Fruit fly (Drosophila melanogaster) whole organism, embryonic: ENCODE data around the gene Srr.

ENCODE experiments used
- ATbp ChIP-seq: fragments of 200-800 bp; sonication (Bioruptor generic); optimal IDR thresholded peaks from 2 replicates; lab custom pipeline; 2017; ENCODE audit warnings: missing biosample characterization, mild to moderate bottlenecking, missing genetic modification characterization, missing genetic modification reagents
- C15 ChIP-seq: fragments of 200-800 bp; sonication (Bioruptor generic); IDR thresholded peaks from 3 replicates; pipeline ENCODE4 v1.3.6; 2022; ENCODE audit warnings: missing biosample characterization, missing genetic modification characterization
- CG10147 ChIP-seq: fragments of 200-800 bp; sonication (Bioruptor generic); optimal IDR thresholded peaks from 2 replicates; lab custom pipeline; 2019; ENCODE audit warnings: missing biosample characterization, mild to moderate bottlenecking, missing genetic modification characterization, moderate library complexity
- CG1024 ChIP-seq: fragments of 200-800 bp; sonication (Bioruptor generic); IDR thresholded peaks from 2 replicates; pipeline ENCODE4 v1.3.6; 2022; ENCODE audit warnings: missing biosample characterization, missing genetic modification characterization
- CG10431 ChIP-seq: fragments of 200-800 bp; sonication (Bioruptor generic); optimal IDR thresholded peaks from 3 replicates; lab custom pipeline; 2018; ENCODE audit warnings: missing biosample characterization, mild to moderate bottlenecking, missing genetic modification characterization
- CG10543 ChIP-seq: fragments of 200-800 bp; sonication (Bioruptor generic); optimal IDR thresholded peaks from 3 replicates; lab custom pipeline; 2017; ENCODE audit warnings: missing biosample characterization, mild to moderate bottlenecking, missing genetic modification characterization, moderate library complexity
- CG11456 ChIP-seq: fragments of 200-800 bp; sonication (Bioruptor generic); IDR thresholded peaks from 3 replicates; pipeline ENCODE4 v1.3.6; 2022; ENCODE audit warnings: missing biosample characterization, missing genetic modification characterization
- CG12155 ChIP-seq: fragments of 200-800 bp; sonication (Bioruptor generic); optimal IDR thresholded peaks from 3 replicates; lab custom pipeline; 2016; ENCODE audit warnings: missing biosample characterization, missing genetic modification characterization
- CG12391 ChIP-seq: fragments of 200-800 bp; sonication (Bioruptor generic); optimal IDR thresholded peaks from 3 replicates; lab custom pipeline; 2018; ENCODE audit warnings: missing biosample characterization, mild to moderate bottlenecking, missing genetic modification characterization, moderate library complexity
- CG12769 ChIP-seq: fragments of 200-800 bp; sonication (Bioruptor generic); optimal IDR thresholded peaks from 2 replicates; lab custom pipeline; 2019; ENCODE audit warnings: missing biosample characterization, mild to moderate bottlenecking, missing genetic modification characterization, moderate library complexity
- CG14050 ChIP-seq: fragments of 200-800 bp; sonication (Bioruptor generic); IDR thresholded peaks from 3 replicates; pipeline ENCODE4 v1.3.6; 2022; ENCODE audit warnings: missing biosample characterization, missing genetic modification characterization
- CG14965 ChIP-seq: fragments of 200-800 bp; sonication (Bioruptor generic); optimal IDR thresholded peaks from 2 replicates; lab custom pipeline; 2016; ENCODE audit warnings: missing biosample characterization, missing genetic modification characterization, borderline replicate concordance
- CG1602 ChIP-seq: fragments of 200-800 bp; sonication (Bioruptor generic); optimal IDR thresholded peaks from 3 replicates; lab custom pipeline; 2016; ENCODE audit warnings: missing biosample characterization, missing genetic modification characterization
- CG2202 ChIP-seq: fragments of 200-800 bp; sonication (Bioruptor generic); optimal IDR thresholded peaks from 2 replicates; lab custom pipeline; 2018; ENCODE audit warnings: missing biosample characterization, mild to moderate bottlenecking, missing genetic modification characterization
- CG2712 ChIP-seq: fragments of 200-800 bp; optimal IDR thresholded peaks from 3 replicates; lab custom pipeline; 2019; ENCODE audit warnings: missing biosample characterization, mild to moderate bottlenecking, missing genetic modification characterization, moderate library complexity
- CG3847 ChIP-seq: fragments of 200-800 bp; sonication (Bioruptor generic); IDR thresholded peaks from 2 replicates; pipeline ENCODE4 v1.3.6; 2022; ENCODE audit warnings: missing biosample characterization, missing genetic modification characterization
- CG4617 ChIP-seq: fragments of 200-800 bp; sonication (Bioruptor generic); optimal IDR thresholded peaks from 3 replicates; lab custom pipeline; 2016; ENCODE audit warnings: missing biosample characterization, missing genetic modification characterization, borderline replicate concordance
- CG9609 ChIP-seq: fragments of 200-800 bp; sonication (Bioruptor generic); optimal IDR thresholded peaks from 3 replicates; lab custom pipeline; 2016; ENCODE audit warnings: missing biosample characterization, missing genetic modification characterization
- CTCF ChIP-seq: fragments of 200-800 bp; sonication (Bioruptor generic); optimal IDR thresholded peaks from 2 replicates; lab custom pipeline; 2017; ENCODE audit warnings: missing biosample characterization, mild to moderate bottlenecking, missing genetic modification characterization, moderate library complexity
- Dip3 ChIP-seq: fragments of 200-800 bp; sonication (Bioruptor generic); optimal IDR thresholded peaks from 3 replicates; lab custom pipeline; 2016; ENCODE audit warnings: missing biosample characterization, missing genetic modification characterization
- Dp ChIP-seq: fragments of 200-800 bp; sonication (Bioruptor generic); optimal IDR thresholded peaks from 2 replicates; lab custom pipeline; 2018; ENCODE audit warnings: missing biosample characterization, mild to moderate bottlenecking, missing genetic modification characterization, moderate library complexity
- E2f1 ChIP-seq: fragments of 200-800 bp; sonication (Bioruptor generic); IDR thresholded peaks from 2 replicates; pipeline ENCODE4 v1.3.6; 2022; ENCODE audit warnings: missing biosample characterization, missing genetic modification characterization
- Hr3 ChIP-seq: fragments of 200-800 bp; sonication (Bioruptor generic); optimal IDR thresholded peaks from 3 replicates; lab custom pipeline; 2016; ENCODE audit warnings: missing biosample characterization, missing genetic modification characterization
- NC2α ChIP-seq: fragments of 200-800 bp; sonication (Bioruptor generic); optimal IDR thresholded peaks from 2 replicates; lab custom pipeline; 2016; ENCODE audit warnings: missing biosample characterization, missing genetic modification characterization
- Neu2 ChIP-seq: fragments of 200-800 bp; sonication (Bioruptor generic); optimal IDR thresholded peaks from 3 replicates; lab custom pipeline; 2016; ENCODE audit warnings: missing biosample characterization, missing genetic modification characterization, borderline replicate concordance
- Nf-YB ChIP-seq: fragments of 200-800 bp; sonication (Bioruptor generic); optimal IDR thresholded peaks from 3 replicates; lab custom pipeline; 2019; ENCODE audit warnings: missing biosample characterization, mild to moderate bottlenecking, missing genetic modification characterization, moderate library complexity
- Pdp1 ChIP-seq, 2 experiments: fragments of 200-800 bp; sonication (Bioruptor generic); optimal IDR thresholded peaks; 3 replicates each; lab custom pipeline; 2016; ENCODE audit warnings: missing biosample characterization in 2 of 2, missing genetic modification characterization in 2 of 2, mild to moderate bottlenecking in 1 of 2, moderate library complexity in 1 of 2
- Sox100B ChIP-seq: fragments of 200-800 bp; sonication (Bioruptor generic); optimal IDR thresholded peaks from 3 replicates; lab custom pipeline; 2018; ENCODE audit warnings: missing biosample characterization, mild to moderate bottlenecking, missing genetic modification characterization
- YL-1 ChIP-seq: fragments of 200-800 bp; sonication (Bioruptor generic); optimal IDR thresholded peaks from 3 replicates; lab custom pipeline; 2017; ENCODE audit warnings: missing biosample characterization, mild to moderate bottlenecking, missing genetic modification characterization
- ap ChIP-seq: fragments of 200-800 bp; sonication (Bioruptor generic); IDR thresholded peaks from 2 replicates; pipeline ENCODE4 v1.3.6; 2022; ENCODE audit warnings: missing biosample characterization, missing genetic modification characterization
- ara ChIP-seq: fragments of 200-800 bp; sonication (Bioruptor generic); IDR thresholded peaks from 2 replicates; pipeline ENCODE4 v1.3.6; 2022; ENCODE audit warnings: missing biosample characterization, missing genetic modification characterization
- bab2 ChIP-seq: fragments of 200-800 bp; sonication (Bioruptor generic); optimal IDR thresholded peaks from 2 replicates; lab custom pipeline; 2016; ENCODE audit warnings: missing biosample characterization, missing genetic modification characterization
- bigmax ChIP-seq: fragments of 200-800 bp; sonication (Bioruptor generic); optimal IDR thresholded peaks from 2 replicates; lab custom pipeline; 2018; ENCODE audit warnings: missing biosample characterization, mild to moderate bottlenecking, missing genetic modification characterization
- chif ChIP-seq, 2 experiments: fragments of 200-800 bp; sonication (Bioruptor generic); optimal IDR thresholded peaks; 3 replicates each; lab custom pipeline; 2016; ENCODE audit warnings: missing biosample characterization in 2 of 2, missing genetic modification characterization in 2 of 2
- chn ChIP-seq: fragments of 200-800 bp; sonication (Bioruptor generic); optimal IDR thresholded peaks from 2 replicates; lab custom pipeline; 2016; ENCODE audit warnings: missing biosample characterization, missing genetic modification characterization
- corto ChIP-seq: fragments of 200-800 bp; sonication (Bioruptor generic); optimal IDR thresholded peaks from 2 replicates; lab custom pipeline; 2016; ENCODE audit warnings: missing biosample characterization, mild to moderate bottlenecking, missing genetic modification characterization, moderate library complexity
- dimm ChIP-seq: fragments of 200-800 bp; sonication (Bioruptor generic); IDR thresholded peaks from 2 replicates; pipeline ENCODE4 v1.3.6; 2022; ENCODE audit warnings: missing biosample characterization, missing genetic modification characterization
- disco-r ChIP-seq: fragments of 200-800 bp; sonication (Bioruptor generic); optimal IDR thresholded peaks from 2 replicates; lab custom pipeline; 2016; ENCODE audit warnings: missing biosample characterization, missing genetic modification characterization
- dysf ChIP-seq: fragments of 200-800 bp; sonication (Bioruptor generic); IDR thresholded peaks from 3 replicates; pipeline ENCODE4 v1.3.6; 2022; ENCODE audit warnings: missing biosample characterization, missing genetic modification characterization
- fru ChIP-seq: fragments of >200 bp; optimal IDR thresholded peaks from 2 replicates; lab custom pipeline; 2017
- gro ChIP-seq: fragments of 200-800 bp; sonication (Bioruptor generic); optimal IDR thresholded peaks from 2 replicates; lab custom pipeline; 2016; ENCODE audit warnings: missing biosample characterization, missing genetic modification characterization
- maf-S ChIP-seq: fragments of 200-800 bp; sonication (Bioruptor generic); optimal IDR thresholded peaks from 2 replicates; lab custom pipeline; 2016; ENCODE audit warnings: missing biosample characterization, missing genetic modification characterization
- nom ChIP-seq: fragments of 200-800 bp; sonication (Bioruptor generic); optimal IDR thresholded peaks from 2 replicates; lab custom pipeline; 2017; ENCODE audit warnings: missing biosample characterization, missing genetic modification characterization, mild to moderate bottlenecking, moderate library complexity, missing genetic modification reagents
- pan ChIP-seq, 4 experiments: fragments of >200 bp in 3 of 4; fragments of 200-800 bp in 1 of 4; sonication (Bioruptor generic) in 1 of 4; optimal IDR thresholded peaks in 3 of 4; IDR thresholded peaks in 1 of 4; 2 replicates each; pipeline versions ENCODE4 v1.3.6 to Lab custom; 2017 to 2022; ENCODE audit warnings: missing biosample characterization in 2 of 4, missing genetic modification characterization in 2 of 4, mixed read lengths in 1 of 4
- pzg ChIP-seq: fragments of 200-800 bp; sonication (Bioruptor generic); optimal IDR thresholded peaks from 3 replicates; lab custom pipeline; 2018; ENCODE audit warnings: missing biosample characterization, mild to moderate bottlenecking, missing genetic modification characterization, moderate library complexity
- schlank ChIP-seq: fragments of 200-800 bp; sonication (Bioruptor generic); optimal IDR thresholded peaks from 2 replicates; lab custom pipeline; 2018; ENCODE audit warnings: missing biosample characterization, mild to moderate bottlenecking, missing genetic modification characterization
- sd ChIP-seq: fragments of 200-800 bp; sonication (Bioruptor generic); optimal IDR thresholded peaks from 3 replicates; lab custom pipeline; 2018; ENCODE audit warnings: missing biosample characterization, mild to moderate bottlenecking, missing genetic modification characterization, moderate library complexity
- slbo ChIP-seq: fragments of 200-800 bp; sonication (Bioruptor generic); IDR thresholded peaks from 2 replicates; pipeline ENCODE4 v1.3.6; 2022; ENCODE audit warnings: missing biosample characterization, missing genetic modification characterization
- sna ChIP-seq: fragments of 200-800 bp; sonication (Bioruptor generic); IDR thresholded peaks from 2 replicates; pipeline ENCODE4 v1.3.6; 2022; ENCODE audit warnings: missing biosample characterization, missing genetic modification characterization; ENCODE audit not compliant: partially characterized antibody
- so ChIP-seq: fragments of 200-800 bp; sonication (Bioruptor generic); IDR thresholded peaks from 3 replicates; pipeline ENCODE4 v1.3.6; 2022; ENCODE audit warnings: missing biosample characterization, missing genetic modification characterization
- tap ChIP-seq: fragments of 200-800 bp; optimal IDR thresholded peaks from 3 replicates; lab custom pipeline; 2019; ENCODE audit warnings: missing biosample characterization, mild to moderate bottlenecking, missing genetic modification characterization, moderate library complexity

Srr gene

DNA sequence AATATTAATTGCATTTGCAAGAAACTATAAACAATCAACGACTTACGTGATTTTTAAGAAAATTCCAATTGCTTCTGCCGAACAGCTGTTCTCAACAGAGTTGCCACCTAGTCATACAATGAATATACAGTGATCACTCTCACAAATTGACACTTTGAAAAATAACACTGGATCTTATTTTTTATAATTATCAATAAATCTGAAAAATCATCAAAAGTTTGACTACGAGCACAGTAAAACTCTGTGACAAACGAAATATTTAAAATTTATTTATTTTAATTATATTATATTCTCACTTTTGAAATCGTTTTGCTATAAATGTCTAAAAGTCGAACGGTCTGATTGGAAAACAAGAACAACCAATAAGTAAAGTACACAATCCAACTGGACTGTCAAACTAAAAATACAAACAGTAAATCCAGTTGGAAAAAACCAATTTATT, 34.8 kb downstream of the Srr start, which contains the start of gene CG34117 (continued):
- TF ChIP-seq dimm (GFP tag; lab: Robert Waterston, UW) (no peak), ATbp (peak; percentile 56), ara (GFP tag; lab: Robert Waterston, UW) (peak; percentile 81), CG10431 (GFP tag; lab: Kevin White, UChicago) (peak; percentile 25), bigmax (GFP tag; lab: Kevin White, UChicago) (no peak), gro (GFP tag; lab: Kevin White, UChicago) (peak; percentile 50), CG4617 (GFP tag; lab: Kevin White, UChicago) (peak; percentile 81), CG10543 (GFP tag; lab: Kevin White, UChicago) (peak; percentile 71), schlank (tag; lab: Kevin White, UChicago) (peak; percentile 54), Pdp1 (GFP tag; optimal IDR thresholded peaks at IDR 0.05; lab: Kevin White, UChicago) (peak; percentile 57 to 93), sna (GFP tag; lab: Robert Waterston, UW) (no peak), E2f1 (GFP tag; lab: Robert Waterston, UW) (peak; percentile 79), Neu2 (no peak), CG10147 (GFP tag; lab: Kevin White, UChicago) (peak; percentile 78), sd (tag; lab: Kevin White, UChicago) (peak; percentile 89), nom (peak; percentile 39), bab2 (GFP tag; lab: Kevin White, UChicago) (peak; percentile 65), CG14050 (peak; percentile 75), YL-1 (GFP tag; lab: Kevin White, UChicago) (peak; percentile 59), CG3847 (GFP tag; lab: Robert Waterston, UW) (peak; percentile 81), ap (peak; percentile 42; the same call in 1 of the 2 replicates), NC2α (GFP tag; lab: Kevin White, UChicago) (no peak), disco-r (GFP tag; lab: Kevin White, UChicago) (no peak), CG1024 (GFP tag; lab: Robert Waterston, UW) (peak; percentile 67), C15 (peak; percentile 56; the same call in 1 of the 3 replicates), chn (GFP tag; lab: Kevin White, UChicago) (peak; percentile 38), CG11456 (GFP tag; lab: Robert Waterston, UW) (peak; percentile 92), CG9609 (no peak), CG2202 (peak; percentile 50), CG12155 (GFP tag; lab: Kevin White, UChicago) (peak; percentile 81), CTCF (GFP tag; lab: Kevin White, UChicago) (peak; percentile 2), chif (GFP tag; optimal IDR thresholded peaks at IDR 0.05; lab: Kevin White, UChicago) (peak in 1 of 2 experiments; percentile 62), CG12769 (tag; lab: Kevin White, UChicago) (peak; percentile 68), pan (optimal IDR thresholded peaks at IDR 0.05; lab: Kevin White, UChicago) (no peak), pan (GFP tag; optimal IDR thresholded peaks at IDR 0.05 in 1 of 2, IDR thresholded peaks at IDR 0.05 in 1 of 2) (peak in 1 of 2 experiments; percentile 88), Nf-YB (GFP tag; lab: Kevin White, UChicago) (peak; percentile 57), pzg (GFP tag; lab: Kevin White, UChicago) (peak; percentile 50), fru (lab: Kevin White, UChicago) (no peak), Sox100B (GFP tag; lab: Kevin White, UChicago) (peak; percentile 77), corto (no peak), maf-S (GFP tag; lab: Kevin White, UChicago) (peak; percentile 50), so (GFP tag; lab: Robert Waterston, UW) (peak; percentile 83), tap (peak; percentile 76), CG12391 (peak; percentile 91), CG2712 (tag; lab: Kevin White, UChicago) (peak; percentile 88), CG14965 (GFP tag; lab: Kevin White, UChicago) (no peak), CG1602 (GFP tag; lab: Kevin White, UChicago) (peak; percentile 78), dysf (GFP tag; lab: Robert Waterston, UW) (peak; percentile 76; the same call in 2 of the 3 replicates), Dp (GFP tag; lab: Kevin White, UChicago) (peak; percentile 4), Dip3 (peak; percentile 53), Hr3 (peak; percentile 82), slbo (GFP tag; lab: Robert Waterston, UW) (peak; percentile 92)
